Fruit fly (Drosophila melanogaster): ENCODE results near the gene CG3246.

The CG3246 gene

DNA sequence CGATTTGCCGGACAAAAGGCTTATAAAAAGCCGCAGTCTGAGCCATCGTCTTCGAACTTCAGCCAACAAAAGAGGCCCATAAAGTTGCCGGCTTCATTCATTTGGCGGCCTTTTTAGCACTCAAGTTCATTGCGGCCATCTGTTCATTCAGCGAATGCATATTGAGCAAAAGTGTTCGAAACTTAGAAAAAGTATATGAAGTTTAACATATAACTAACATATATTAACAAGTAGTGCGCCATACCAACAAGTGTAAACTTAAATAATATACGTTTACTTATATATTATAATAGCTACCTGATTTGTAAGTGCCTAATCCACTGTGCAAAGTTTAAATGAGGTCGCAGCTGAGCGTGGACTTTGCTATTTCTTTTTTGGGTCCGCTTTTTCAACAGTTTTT is 25.4 kb downstream of the CG3246 start (continued):
- peak; percentile 54 for TF ChIP-seq CG5180 (GFP tag; optimal IDR thresholded peaks at IDR 0.05)
- peak; percentile 28 for TF ChIP-seq dmrt99B (tag; optimal IDR thresholded peaks at IDR 0.05)
- peak; percentile 15 for TF ChIP-seq Oli (tag; optimal IDR thresholded peaks at IDR 0.05)

DNA sequence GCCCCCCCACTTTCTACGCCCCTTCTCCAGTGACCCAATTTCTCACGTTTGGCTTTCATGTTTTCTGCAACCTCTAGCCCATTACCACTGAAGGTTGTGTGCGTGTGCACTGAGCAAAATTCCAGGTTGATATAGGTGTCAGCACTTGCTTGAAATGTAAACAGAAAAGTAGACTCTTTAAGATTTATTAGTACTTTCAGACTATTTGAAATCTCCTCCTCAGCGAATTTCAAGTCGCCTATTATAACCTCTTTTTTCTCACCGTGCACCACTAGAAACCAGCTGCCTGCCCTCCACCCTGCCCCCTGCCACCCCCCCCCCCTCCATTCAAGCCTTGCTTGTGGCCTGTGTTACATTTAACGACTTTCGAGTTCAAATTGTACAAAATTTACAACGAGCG is 26.7 kb downstream of the CG3246 start:
- TF ChIP-seq CG5180 (GFP tag; optimal IDR thresholded peaks at IDR 0.05) = peak; percentile 26
- TF ChIP-seq CG4854 (GFP tag; optimal IDR thresholded peaks at IDR 0.05) = no peak
- no peak for TF ChIP-seq CG6654 (GFP tag; optimal IDR thresholded peaks at IDR 0.05)
- peak in 1 of 2 experiments; percentile 33 for TF ChIP-seq Pdp1 (GFP tag; optimal IDR thresholded peaks at IDR 0.05)
- TF ChIP-seq CG1233 (GFP tag; optimal IDR thresholded peaks at IDR 0.05) = peak; percentile 4
- peak; percentile 61 for TF ChIP-seq crol (GFP tag; IDR thresholded peaks at IDR 0.05)
- TF ChIP-seq CG4730 (GFP tag; IDR thresholded peaks at IDR 0.05) = 0 out of 2 replicates have a peak, but pooled peaks have one; percentile 23
- no peak for TF ChIP-seq jing (GFP tag; optimal IDR thresholded peaks at IDR 0.05)
- TF ChIP-seq chn (GFP tag; optimal IDR thresholded peaks at IDR 0.05) = peak; percentile 9
- TF ChIP-seq CG11696 (GFP tag; IDR thresholded peaks at IDR 0.05) = peak; percentile 24; the same call in 1 of the 2 replicates
- TF ChIP-seq CG42726 (GFP tag; IDR thresholded peaks at IDR 0.05; ENCODE audit: partially characterized antibody) = no peak
- TF ChIP-seq sc (optimal IDR thresholded peaks at IDR 0.05) = no peak
- TF ChIP-seq sc (GFP tag; optimal IDR thresholded peaks at IDR 0.05) = peak; percentile 2
- no peak for TF ChIP-seq dimm (GFP tag; IDR thresholded peaks at IDR 0.05)
- peak; percentile 13 for TF ChIP-seq pum (GFP tag; optimal IDR thresholded peaks at IDR 0.05)
- TF ChIP-seq Lpt (GFP tag; optimal IDR thresholded peaks at IDR 0.05) = no peak
- TF ChIP-seq zen (tag; optimal IDR thresholded peaks at IDR 0.05) = no peak
- TF ChIP-seq CG12104 (GFP tag; optimal IDR thresholded peaks at IDR 0.05) = no peak
- TF ChIP-seq Max (GFP tag; optimal IDR thresholded peaks at IDR 0.05) = no peak
- TF ChIP-seq knrl (GFP tag; IDR thresholded peaks at IDR 0.05; ENCODE audit: partially characterized antibody) = no peak
- TF ChIP-seq CG15269 (tag; optimal IDR thresholded peaks at IDR 0.05) = peak; percentile 41
- peak; percentile 69 for TF ChIP-seq Optix (GFP tag; IDR thresholded peaks at IDR 0.05)
- peak; percentile 6 for TF ChIP-seq Side (GFP tag; optimal IDR thresholded peaks at IDR 0.05)
- no peak for TF ChIP-seq Sry-δ (GFP tag; optimal IDR thresholded peaks at IDR 0.05)
- TF ChIP-seq CG1647 (GFP tag; optimal IDR thresholded peaks at IDR 0.05) = no peak
- TF ChIP-seq Ets65A (GFP tag) = peak; percentile 89
- TF ChIP-seq CG34422 (GFP tag; IDR thresholded peaks at IDR 0.05) = peak; percentile 33; the same call in 2 of the 3 replicates
- TF ChIP-seq CG18764 (GFP tag; optimal IDR thresholded peaks at IDR 0.05) = peak; percentile 5
- peak; percentile 37 for TF ChIP-seq CG30403 (GFP tag; optimal IDR thresholded peaks at IDR 0.05)
- no peak for TF ChIP-seq salm (tag; optimal IDR thresholded peaks at IDR 0.05)
- TF ChIP-seq D (optimal IDR thresholded peaks at IDR 0.05) = no peak
- TF ChIP-seq D (GFP tag; optimal IDR thresholded peaks at IDR 0.05) = peak; percentile 45
- peak; percentile 32 for TF ChIP-seq tin (GFP tag; optimal IDR thresholded peaks at IDR 0.05)
- no peak for TF ChIP-seq CG15011 (GFP tag; optimal IDR thresholded peaks at IDR 0.05)
- no peak for TF ChIP-seq sug (tag; optimal IDR thresholded peaks at IDR 0.05)
- TF ChIP-seq Jarid2 (GFP tag; optimal IDR thresholded peaks at IDR 0.05) = peak; percentile 3
- peak; percentile 75; the same call in 2 of the 3 replicates for TF ChIP-seq ci (GFP tag; IDR thresholded peaks at IDR 0.05)
- TF ChIP-seq pfk (GFP tag; optimal IDR thresholded peaks at IDR 0.05) = no peak
- peak; percentile 47 for TF ChIP-seq ATbp (GFP tag; optimal IDR thresholded peaks at IDR 0.05)
- TF ChIP-seq sr (GFP tag; IDR thresholded peaks at IDR 0.05) = no peak; the same call in 2 of the 3 replicates
- TF ChIP-seq Bteb2 (GFP tag; optimal IDR thresholded peaks at IDR 0.05) = no peak
- TF ChIP-seq CG12155 (GFP tag; optimal IDR thresholded peaks at IDR 0.05) = no peak
- TF ChIP-seq CG11504 (tag; optimal IDR thresholded peaks at IDR 0.05) = peak; percentile 60
- TF ChIP-seq BEAF-32 (GFP tag; optimal IDR thresholded peaks at IDR 0.05) = no peak
- no peak for TF ChIP-seq HmgZ (tag; optimal IDR thresholded peaks at IDR 0.05)
- TF ChIP-seq odd (GFP tag; optimal IDR thresholded peaks at IDR 0.05) = no peak
- TF ChIP-seq dysf (GFP tag; IDR thresholded peaks at IDR 0.05) = peak; percentile 59; the same call in 2 of the 3 replicates
- no peak for TF ChIP-seq en (GFP tag; optimal IDR thresholded peaks at IDR 0.05)
